Worm (Caenorhabditis elegans): Measurements from ENCODE around the gene acs-14.

acs-14 gene

DNA sequence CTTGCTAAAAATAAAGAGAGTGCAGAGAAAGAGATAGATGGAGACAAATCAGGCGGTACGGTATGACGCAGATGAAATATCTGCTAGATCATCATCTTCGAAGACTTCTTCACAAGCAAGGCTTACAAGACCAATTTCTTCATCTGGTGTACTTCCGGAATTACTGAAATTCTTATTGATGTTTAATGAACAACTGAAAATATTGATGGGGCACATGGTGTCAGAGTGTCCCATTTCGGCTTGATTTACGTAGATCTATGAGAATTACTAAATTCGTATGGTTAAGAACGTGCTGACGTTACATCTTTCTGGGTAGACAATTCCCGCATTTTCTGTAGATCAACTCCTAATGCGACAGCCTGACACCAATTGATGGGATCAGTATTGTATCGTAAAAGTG is 48.7 kb downstream of the acs-14 start:
- TF ChIP-seq pes-1 (GFP tag; IDR thresholded peaks at IDR 0.05) (no peak), ceh-36 (tag; optimal IDR thresholded peaks at IDR 0.05) (no peak), tbx-11 (GFP tag; IDR thresholded peaks at IDR 0.05) (no peak), ets-7 (tag; optimal IDR thresholded peaks at IDR 0.05) (no peak), B0310.2 (tag; optimal IDR thresholded peaks at IDR 0.05) (no peak)
